Worm (Caenorhabditis elegans): ENCODE results near the gene ZC317.7.

ZC317.7 gene

DNA sequence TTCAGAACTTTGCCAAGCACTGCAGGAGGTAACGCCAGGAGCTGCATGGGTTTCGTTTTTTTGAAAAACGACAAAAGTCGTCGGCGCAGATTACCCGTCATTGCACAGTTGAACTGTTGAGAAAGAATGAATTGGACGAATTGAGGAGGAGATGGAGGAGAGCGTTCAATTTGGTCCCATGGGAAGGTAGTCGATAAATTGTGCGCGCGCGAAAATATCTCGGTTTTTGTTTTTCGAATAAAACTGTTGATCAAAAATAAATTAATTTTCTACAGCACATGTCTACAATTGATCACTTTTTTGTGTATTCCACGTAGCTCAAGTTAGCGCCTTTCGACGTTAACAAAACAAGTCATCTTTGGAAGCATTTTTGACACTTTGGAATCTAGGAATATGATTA lies 50.9 kb downstream of the ZC317.7 start, which contains the start of gene F08F3.6:
F08F3.6 (minus strand) TSS at position 153 of the 400 bp plus-strand sequence.
- TF ChIP-seq unc-62 (GFP tag; optimal IDR thresholded peaks at IDR 0.05), result no peak

Measured in whole organism, dauer.